Worm (Caenorhabditis elegans) whole organism, midembryonic: ENCODE data around the gene srw-97.

Experiments
- cog-1 ChIP-seq: sonication (generic microtip); optimal IDR thresholded peaks from 2 replicates; lab custom pipeline; 2016; ENCODE audit warnings: missing genetic modification characterization, missing compliant biosample characterization
- flt-1 ChIP-seq: fragments of 200-800 bp; sonication (Bioruptor generic); IDR thresholded peaks from 2 replicates; pipeline ENCODE4 v1.3.6; 2022; ENCODE audit warnings: missing genetic modification characterization, missing compliant biosample characterization
- tab-1 ChIP-seq: fragments of 200-800 bp; sonication (Bioruptor generic); IDR thresholded peaks from 2 replicates; pipeline ENCODE4 v1.3.6; 2022; ENCODE audit warnings: missing genetic modification characterization, missing compliant biosample characterization
- ztf-23 ChIP-seq: fragments of 200-800 bp; sonication (Bioruptor generic); IDR thresholded peaks from 2 replicates; pipeline ENCODE4 v1.3.6; 2022; ENCODE audit warnings: missing genetic modification reagents, missing genetic modification characterization, missing compliant biosample characterization
- ztf-29 ChIP-seq: fragments of 200-800 bp; sonication (Bioruptor generic); IDR thresholded peaks from 2 replicates; pipeline ENCODE4 v1.3.6; 2022; ENCODE audit warnings: missing genetic modification reagents, missing genetic modification characterization, missing compliant biosample characterization

DNA sequence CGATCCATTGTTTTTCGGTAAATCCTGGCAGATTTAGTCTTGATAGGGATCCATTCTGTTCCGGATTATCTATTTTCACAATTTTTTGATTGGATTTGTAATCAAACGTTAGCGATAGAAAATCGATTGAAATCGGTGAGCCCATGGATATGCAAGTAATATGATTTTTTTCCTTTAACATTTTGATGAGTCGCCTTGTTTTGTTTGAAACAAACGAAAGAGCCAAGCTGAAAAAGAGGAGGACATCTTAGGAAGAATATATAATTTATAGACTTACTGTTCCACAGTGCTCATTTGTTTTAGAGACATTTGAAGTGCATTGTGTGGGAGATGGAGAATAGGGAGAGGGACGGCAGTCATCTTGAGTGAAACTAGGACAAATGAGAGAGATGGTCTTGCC lies 20.0 kb upstream of the srw-97 start, which contains the start of the genes fbxb-18 and fbxb-19:
- TF ChIP-seq flt-1 (GFP tag; lab: Robert Waterston, UW): no peak
- no peak for TF ChIP-seq ztf-23 (GFP tag; lab: Robert Waterston, UW)
- TF ChIP-seq ztf-29 (GFP tag; lab: Robert Waterston, UW): no peak
- TF ChIP-seq cog-1 (tag; lab: Kevin White, UChicago): no peak
- no peak for TF ChIP-seq tab-1 (GFP tag; lab: Robert Waterston, UW)
